Worm (Caenorhabditis elegans) whole organism, L4/young adult: ENCODE data around the gene iff-2.
A peak's percentile ranks its signal among the peaks of the same experiment; 100 is the strongest.

Experiments used
- W03F9.2 ChIP-seq: fragments of 150-350 bp; optimal IDR thresholded peaks from 2 replicates; lab custom pipeline; 2014; ENCODE audit warnings: missing biosample characterization, missing genetic modification characterization
- dao-5 ChIP-seq: sonication (generic microtip); optimal IDR thresholded peaks from 2 replicates; lab custom pipeline; 2016; ENCODE audit warnings: missing genotype, missing genetic modification characterization, moderate library complexity, missing compliant biosample characterization
- him-1 ChIP-seq: sonication (generic microtip); optimal IDR thresholded peaks from 2 replicates; lab custom pipeline; 2016; ENCODE audit warnings: missing genotype, missing genetic modification reagents, missing genetic modification characterization, missing compliant biosample characterization

The iff-2 gene

DNA sequence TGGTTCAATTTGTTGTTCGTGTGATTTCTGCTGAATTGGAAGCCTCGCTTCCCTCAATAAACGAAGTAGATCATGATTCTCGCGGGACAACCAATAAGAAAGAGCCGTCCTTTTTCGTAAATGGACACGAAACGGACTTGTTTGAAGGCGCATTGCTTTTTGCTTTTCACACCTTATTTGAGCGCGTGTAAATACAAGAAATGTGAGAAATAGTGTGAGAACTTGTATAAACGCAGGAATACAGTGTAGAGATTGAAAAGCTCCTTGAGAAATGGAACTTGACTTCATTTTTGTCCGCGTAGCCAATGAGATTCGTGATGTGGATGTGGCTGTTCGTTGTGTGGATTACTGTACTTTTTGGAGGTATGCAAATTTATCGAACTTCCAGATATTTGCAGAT is 40.5 kb downstream of the iff-2 start, which contains the start of gene cht-2:
TSS of gene cht-2 (plus strand) at position 301 of the 400 bp plus-strand sequence.
- TF ChIP-seq dao-5 (tag; lab: Kevin White, UChicago) (no peak), W03F9.2 (no peak), him-1 (tag; lab: Kevin White, UChicago) (no peak)

ce11 chrII:8518210-8518609 is 43.0 kb downstream of the iff-2 start, which contains the start of gene T13H5.8:
Gene T13H5.8, plus strand, starts transcription at chrII:8518510.
- TF ChIP-seq him-1 (tag; lab: Kevin White, UChicago): no peak
- TF ChIP-seq W03F9.2: no peak
- no peak for TF ChIP-seq dao-5 (tag; lab: Kevin White, UChicago)

ce11 chrII:8516783-8517182 is 44.4 kb downstream of the iff-2 start, which contains the start of gene rnh-2:
Gene rnh-2, plus strand, starts transcription at chrII:8517150.
- TF ChIP-seq dao-5 (tag; lab: Kevin White, UChicago): no peak
- peak; percentile 88 for TF ChIP-seq W03F9.2
- peak; percentile 16 for TF ChIP-seq him-1 (tag; lab: Kevin White, UChicago)

ce11 chrII:8515521-8515920 is 45.6 kb downstream of the iff-2 start:
- TF ChIP-seq him-1 (tag; lab: Kevin White, UChicago): no peak
- TF ChIP-seq W03F9.2: no peak
- TF ChIP-seq dao-5 (tag; lab: Kevin White, UChicago): no peak

DNA sequence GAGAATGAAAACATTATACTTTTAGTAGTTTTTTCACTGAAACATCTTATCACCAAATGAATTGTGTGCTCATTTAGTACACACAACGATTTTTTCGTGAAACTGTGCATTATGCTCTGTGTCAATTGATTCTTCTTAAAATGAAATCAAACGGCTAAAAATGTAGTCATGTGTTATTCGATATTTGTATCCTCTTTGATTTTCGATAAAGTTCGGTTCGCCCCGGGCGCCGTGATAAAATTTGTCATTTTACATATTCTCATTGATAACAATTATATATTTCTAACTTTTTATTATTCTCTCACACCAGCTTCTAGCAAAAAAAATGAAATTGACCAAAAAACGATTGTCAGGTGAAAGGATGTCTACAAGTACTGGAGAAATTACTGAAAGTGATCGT is 46.4 kb downstream of the iff-2 start, which contains the start of gene ctg-2:
TSS of gene ctg-2 (plus strand) at position 326 of the 400 bp plus-strand sequence.
- TF ChIP-seq W03F9.2 (no peak), him-1 (tag; lab: Kevin White, UChicago) (no peak), dao-5 (tag; lab: Kevin White, UChicago) (no peak)
